Worm (Caenorhabditis elegans) whole organism, L4 larva: ENCODE data around the gene T10C6.10.

Experiments
- F26F4.8 ChIP-seq: fragments of 200-800 bp; sonication (Bioruptor generic); conservative IDR thresholded peaks from 2 replicates; pipeline ENCODE4 v1.3.6; 2022; ENCODE audit warnings: missing genetic modification characterization, missing compliant biosample characterization
- Y48G9A.11 ChIP-seq: fragments of 200-800 bp; sonication (Bioruptor generic); IDR thresholded peaks from 2 replicates; pipeline ENCODE4 v1.3.6; 2022; ENCODE audit warnings: missing genetic modification reagents, missing genetic modification characterization, missing compliant biosample characterization
- Y75B8A.6 ChIP-seq: fragments of 200-800 bp; sonication (Bioruptor generic); IDR thresholded peaks from 2 replicates; pipeline ENCODE4 v1.3.6; 2022; ENCODE audit warnings: missing genetic modification reagents, missing genetic modification characterization, missing compliant biosample characterization
- ama-1 ChIP-seq: fragments of 150-350 bp; optimal IDR thresholded peaks from 2 replicates; lab custom pipeline; 2014; ENCODE audit warnings: inconsistent platforms, mixed read lengths
- ceh-20 ChIP-seq: fragments of 200-800 bp; sonication (Bioruptor generic); IDR thresholded peaks from 2 replicates; pipeline ENCODE4 v1.3.6; 2022; ENCODE audit warnings: missing genetic modification reagents, missing genetic modification characterization, missing compliant biosample characterization
- ceh-32 ChIP-seq: sonication (generic microtip); optimal IDR thresholded peaks from 2 replicates; lab custom pipeline; 2016; ENCODE audit warnings: mild to moderate bottlenecking, missing genetic modification characterization, missing compliant biosample characterization; ENCODE audit not compliant: poor library complexity
- ceh-82 ChIP-seq: sonication (generic microtip); optimal IDR thresholded peaks from 2 replicates; lab custom pipeline; 2017; ENCODE audit warnings: missing biosample characterization, missing genetic modification characterization
- ces-1 ChIP-seq: fragments of 150-350 bp; sonication (generic microtip); optimal IDR thresholded peaks from 4 replicates; lab custom pipeline; 2014; ENCODE audit warnings: missing biosample characterization, missing genetic modification reagents, missing genetic modification characterization
- cey-2 ChIP-seq: sonication (generic microtip); optimal IDR thresholded peaks from 3 replicates; lab custom pipeline; 2017; ENCODE audit warnings: missing genetic modification characterization, mild to moderate bottlenecking, missing compliant biosample characterization, antibody characterized with exemption, borderline replicate concordance; ENCODE audit not compliant: insufficient read depth
- daf-12 ChIP-seq: fragments of 150-350 bp; optimal IDR thresholded peaks from 2 replicates; lab custom pipeline; 2014; ENCODE audit warnings: missing biosample characterization, missing genetic modification reagents, missing genetic modification characterization
- daf-16 ChIP-seq, 3 experiments: sonication (generic microtip); optimal IDR thresholded peaks; 2 replicates each; lab custom pipeline; 2016 to 2017; ENCODE audit warnings: missing genetic modification characterization in 3 of 3, missing genetic modification reagents in 3 of 3, mild to moderate bottlenecking in 2 of 3, missing compliant biosample characterization in 2 of 3, missing biosample characterization in 1 of 3, moderate library complexity in 1 of 3
- gei-8 ChIP-seq: fragments of 200-800 bp; sonication (Bioruptor generic); optimal IDR thresholded peaks from 2 replicates; lab custom pipeline; 2018; ENCODE audit warnings: mild to moderate bottlenecking, missing genetic modification characterization, missing compliant biosample characterization
- hmg-1.1 ChIP-seq: fragments of 200-800 bp; sonication (Bioruptor generic); IDR thresholded peaks from 2 replicates; pipeline ENCODE4 v1.3.6; 2022; ENCODE audit warnings: missing genetic modification reagents, missing genetic modification characterization, missing compliant biosample characterization
- jun-1 ChIP-seq: fragments of 150-350 bp; optimal IDR thresholded peaks from 2 replicates; lab custom pipeline; 2014; ENCODE audit warnings: missing biosample characterization, missing genetic modification reagents, missing genetic modification characterization
- lsy-2 ChIP-seq, 2 experiments: fragments of 150-350 bp in 1 of 2; sonication (generic microtip) in 1 of 2; optimal IDR thresholded peaks; 2 replicates each; lab custom pipeline; 2014 to 2017; ENCODE audit warnings: missing biosample characterization in 2 of 2, missing genetic modification characterization in 2 of 2
- mxl-3 ChIP-seq: fragments of 200-800 bp; sonication (Bioruptor generic); optimal IDR thresholded peaks from 2 replicates; lab custom pipeline; 2018; ENCODE audit warnings: mild to moderate bottlenecking, missing genetic modification characterization, missing compliant biosample characterization
- nhr-111 ChIP-seq: fragments of 200-800 bp; sonication (Bioruptor generic); optimal IDR thresholded peaks from 2 replicates; lab custom pipeline; 2018; ENCODE audit warnings: mild to moderate bottlenecking, missing genetic modification characterization, missing compliant biosample characterization
- nhr-28 ChIP-seq: fragments of 150-350 bp; optimal IDR thresholded peaks from 2 replicates; lab custom pipeline; 2014; ENCODE audit warnings: missing biosample characterization, missing genetic modification characterization
- nhr-41 ChIP-seq: fragments of 200-800 bp; sonication (Bioruptor generic); IDR thresholded peaks from 2 replicates; pipeline ENCODE4 v1.3.6; 2022; ENCODE audit warnings: missing genetic modification reagents, missing genetic modification characterization, missing compliant biosample characterization
- nhr-6 ChIP-seq: fragments of 150-350 bp; optimal IDR thresholded peaks from 2 replicates; lab custom pipeline; 2014; ENCODE audit warnings: missing biosample characterization, missing genetic modification characterization
- nhr-76 ChIP-seq: fragments of 150-350 bp; optimal IDR thresholded peaks from 2 replicates; lab custom pipeline; 2014; ENCODE audit warnings: missing biosample characterization, missing genetic modification characterization
- nhr-77 ChIP-seq: fragments of 150-350 bp; optimal IDR thresholded peaks from 2 replicates; lab custom pipeline; 2014; ENCODE audit warnings: missing biosample characterization, missing genetic modification characterization
- pha-4 ChIP-seq, 2 experiments: fragments of 150-350 bp in 1 of 2; fragments of 200-800 bp in 1 of 2; sonication (Bioruptor generic) in 1 of 2; IDR thresholded peaks in 1 of 2; optimal IDR thresholded peaks in 1 of 2; 2 replicates each; pipeline versions ENCODE4 v1.3.6 to Lab custom; 2014 to 2022; ENCODE audit warnings: missing genetic modification characterization in 2 of 2, missing genetic modification reagents in 2 of 2, missing biosample characterization in 1 of 2, missing compliant biosample characterization in 1 of 2
- php-3 ChIP-seq: fragments of 200-800 bp; sonication (Bioruptor generic); IDR thresholded peaks from 2 replicates; pipeline ENCODE4 v1.3.6; 2022; ENCODE audit warnings: missing genetic modification reagents, missing genetic modification characterization, missing compliant biosample characterization
- pqm-1 ChIP-seq: sonication (generic microtip); optimal IDR thresholded peaks from 2 replicates; lab custom pipeline; 2017; ENCODE audit warnings: missing biosample characterization, missing genetic modification characterization
- saeg-2 ChIP-seq: fragments of 200-800 bp; sonication (Bioruptor generic); IDR thresholded peaks from 2 replicates; pipeline ENCODE4 v1.3.6; 2022; ENCODE audit warnings: missing genetic modification reagents, missing genetic modification characterization, missing compliant biosample characterization
- set-16 ChIP-seq: fragments of 200-800 bp; sonication (Bioruptor generic); IDR thresholded peaks from 2 replicates; pipeline ENCODE4 v1.3.6; 2022; ENCODE audit warnings: missing genetic modification reagents, missing genetic modification characterization, missing compliant biosample characterization
- skn-1 ChIP-seq: fragments of 150-350 bp; optimal IDR thresholded peaks from 2 replicates; lab custom pipeline; 2014; ENCODE audit warnings: missing biosample characterization, missing genetic modification characterization
- spr-1 ChIP-seq: sonication (generic microtip); optimal IDR thresholded peaks from 2 replicates; lab custom pipeline; 2016; ENCODE audit warnings: mild to moderate bottlenecking, missing genetic modification characterization, missing compliant biosample characterization
- spr-3 ChIP-seq: fragments of 200-800 bp; sonication (Bioruptor generic); optimal IDR thresholded peaks from 2 replicates; lab custom pipeline; 2018; ENCODE audit warnings: mild to moderate bottlenecking, missing genetic modification characterization, missing compliant biosample characterization
- tra-1 ChIP-seq: fragments of 200-800 bp; sonication (Bioruptor generic); IDR thresholded peaks from 2 replicates; pipeline ENCODE4 v1.3.6; 2022; ENCODE audit warnings: missing genetic modification reagents, missing genetic modification characterization, missing compliant biosample characterization
- unc-130 ChIP-seq: sonication (generic microtip); optimal IDR thresholded peaks from 2 replicates; lab custom pipeline; 2016; ENCODE audit warnings: missing genetic modification reagents, missing genetic modification characterization, missing compliant biosample characterization
- unc-39 ChIP-seq: sonication (generic microtip); optimal IDR thresholded peaks from 2 replicates; lab custom pipeline; 2017; ENCODE audit warnings: missing biosample characterization, missing genetic modification characterization
- unc-62 ChIP-seq, 3 experiments: fragments of 150-350 bp in 1 of 3; sonication (generic microtip); optimal IDR thresholded peaks in 2 of 3; peaks in 1 of 3; 1 replicate in 1 of 3; 2 replicates in 2 of 3; lab custom pipeline; 2014 to 2017; ENCODE audit warnings: missing biosample characterization in 3 of 3, missing genetic modification characterization in 3 of 3, missing genetic modification reagents in 3 of 3, missing genotype in 1 of 3
- zag-1 ChIP-seq: fragments of 150-350 bp; optimal IDR thresholded peaks from 2 replicates; lab custom pipeline; 2014; ENCODE audit warnings: missing biosample characterization, missing genetic modification characterization
- zip-2 ChIP-seq: fragments of 150-350 bp; optimal IDR thresholded peaks from 2 replicates; lab custom pipeline; 2014; ENCODE audit warnings: missing biosample characterization, missing genetic modification characterization
- ztf-7 ChIP-seq: fragments of 150-350 bp; optimal IDR thresholded peaks from 2 replicates; lab custom pipeline; 2014; ENCODE audit warnings: missing biosample characterization, missing genetic modification characterization

The T10C6.10 gene

DNA sequence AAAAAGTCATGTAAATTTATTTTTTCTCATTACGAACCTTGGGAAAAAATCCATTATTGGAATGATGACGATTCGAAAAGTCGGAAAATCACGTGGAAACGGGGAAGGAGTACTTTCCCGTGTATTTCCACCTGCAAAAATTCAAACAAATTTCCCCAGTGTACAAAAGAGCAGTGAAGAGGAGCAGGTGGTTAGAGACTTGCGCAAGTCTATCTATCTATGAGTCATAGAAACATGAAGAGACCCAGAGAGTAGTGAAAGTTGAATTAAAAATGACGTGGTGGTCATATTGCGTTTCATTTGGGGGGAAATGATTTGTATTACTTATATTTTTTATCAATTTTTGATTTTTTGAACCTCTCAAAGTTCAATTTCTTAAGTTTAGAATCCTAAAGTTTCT is 35.8 kb upstream of the T10C6.10 start, which contains the start of gene nhr-50 (continued):
- peak; percentile 18 for TF ChIP-seq jun-1 (tag; lab: Kevin White, UChicago)
- TF ChIP-seq nhr-28 = peak; percentile 67
- no peak for TF ChIP-seq lsy-2 (tag; optimal IDR thresholded peaks at IDR 0.05; lab: Kevin White, UChicago)
- peak in 1 of 2 experiments; percentile 1 for TF ChIP-seq unc-62 (GFP tag; optimal IDR thresholded peaks at IDR 0.05 in 1 of 2; lab: Kevin White, UChicago)
- TF ChIP-seq unc-62 (tag; optimal IDR thresholded peaks at IDR 0.05; lab: Kevin White, UChicago) = no peak
- peak; percentile 35 for TF ChIP-seq pqm-1 (tag; lab: Kevin White, UChicago)
- no peak for TF ChIP-seq ceh-32
- no peak for TF ChIP-seq daf-12 (tag; lab: Kevin White, UChicago)
- no peak for TF ChIP-seq unc-130 (GFP tag; lab: Kevin White, UChicago)
- TF ChIP-seq pha-4 (GFP tag; IDR thresholded peaks at IDR 0.05; lab: Robert Waterston, UW) = no peak
- peak; percentile 86 for TF ChIP-seq pha-4 (tag; optimal IDR thresholded peaks at IDR 0.05; lab: Kevin White, UChicago)
- no peak for TF ChIP-seq F26F4.8 (GFP tag; lab: Robert Waterston, UW)
- TF ChIP-seq nhr-6 (tag; lab: Kevin White, UChicago) = peak; percentile 93
- TF ChIP-seq ztf-7 = no peak
- TF ChIP-seq mxl-3 (GFP tag; lab: Kevin White, UChicago) = peak; percentile 14
- no peak for TF ChIP-seq nhr-111
- TF ChIP-seq gei-8 (GFP tag; lab: Kevin White, UChicago) = no peak
- TF ChIP-seq unc-39 (tag; lab: Kevin White, UChicago) = no peak
- no peak for TF ChIP-seq nhr-76 (tag; lab: Kevin White, UChicago)
- no peak for TF ChIP-seq php-3 (GFP tag; lab: Robert Waterston, UW)
- no peak for TF ChIP-seq skn-1 (tag; lab: Kevin White, UChicago)
- no peak for TF ChIP-seq Y48G9A.11 (GFP tag; lab: Robert Waterston, UW)

DNA sequence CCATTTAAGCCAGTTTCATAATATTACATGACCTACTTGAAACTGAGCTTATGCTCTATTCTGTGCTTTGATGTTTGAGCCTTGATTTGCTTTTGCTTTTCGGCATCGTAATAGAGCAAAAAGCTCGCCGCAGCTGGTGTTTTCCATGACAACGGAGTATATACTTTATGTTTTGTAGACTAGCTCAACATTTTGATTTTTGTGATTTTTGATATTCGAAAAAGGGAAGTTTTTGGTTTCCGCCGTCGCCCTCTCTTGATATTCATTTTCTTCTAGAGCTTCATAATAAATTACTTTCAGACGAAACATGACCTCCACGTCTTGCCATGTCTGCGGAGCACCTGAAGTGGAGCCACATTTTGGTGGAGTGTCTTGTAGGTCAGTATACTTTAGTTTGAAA is 33.9 kb upstream of the T10C6.10 start, which contains the start of gene nhr-63:
nhr-63 (plus strand) TSS at position 301 of the 400 bp plus-strand sequence.
- TF ChIP-seq daf-16 (GFP tag; optimal IDR thresholded peaks at IDR 0.05; lab: Kevin White, UChicago) = no peak
- no peak for TF ChIP-seq daf-16 (tag; optimal IDR thresholded peaks at IDR 0.05; lab: Kevin White, UChicago)
- TF ChIP-seq Y75B8A.6 (GFP tag; lab: Robert Waterston, UW) = no peak
- no peak for TF ChIP-seq ama-1
- no peak for TF ChIP-seq daf-12 (tag; lab: Kevin White, UChicago)
- no peak for TF ChIP-seq spr-1
- TF ChIP-seq, all 104 proteins: peak for 0

DNA sequence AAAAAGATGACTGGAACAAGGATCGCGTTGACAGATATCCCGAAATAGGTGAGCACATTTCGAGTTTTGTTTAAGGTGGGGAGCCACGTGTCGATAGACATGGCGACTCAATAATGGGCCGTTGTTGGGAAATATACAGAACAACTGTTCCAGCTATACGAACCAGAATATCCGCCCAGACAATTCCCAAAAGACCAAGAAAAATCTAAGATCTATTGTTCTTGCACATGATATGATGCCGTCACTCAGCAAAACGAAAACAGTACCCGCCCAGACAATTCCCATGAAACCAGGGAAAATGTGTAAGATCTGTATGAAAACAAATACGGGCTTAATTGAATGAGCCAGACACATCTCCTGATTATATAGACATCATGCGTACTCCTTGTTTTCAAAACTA is 28.7 kb upstream of the T10C6.10 start, which contains the start of gene str-231:
str-231 (minus strand) TSS at position 101 of the 400 bp plus-strand sequence.
- TF ChIP-seq saeg-2 (GFP tag; lab: Robert Waterston, UW) (no peak), php-3 (GFP tag; lab: Robert Waterston, UW) (no peak), nhr-77 (no peak), ces-1 (no peak)

DNA sequence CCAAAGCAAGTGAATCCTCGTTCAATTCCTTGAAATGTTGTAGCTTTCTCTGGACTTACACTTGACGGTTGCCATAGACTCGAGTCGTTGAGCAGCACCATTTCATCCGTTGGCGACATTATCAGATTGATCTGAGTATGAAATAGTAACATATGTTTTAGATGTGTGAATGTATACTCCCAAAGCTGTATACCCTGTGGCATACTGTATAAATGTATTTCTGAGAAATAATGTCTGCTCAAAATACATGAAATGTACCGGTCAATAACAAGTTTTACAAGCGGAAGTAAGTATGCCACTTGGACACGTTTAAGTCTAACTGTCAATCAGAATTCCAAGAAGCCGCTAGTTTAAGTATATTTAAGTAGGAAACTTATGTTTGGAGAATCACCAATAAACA is 26.6 kb upstream of the T10C6.10 start, which contains the start of gene str-233:
str-233 (minus strand) TSS at position 101 of the 400 bp plus-strand sequence.
- TF ChIP-seq zag-1 (tag; lab: Kevin White, UChicago) = no peak
- TF ChIP-seq pqm-1 (tag; lab: Kevin White, UChicago) = no peak
- no peak for TF ChIP-seq ceh-32
- TF ChIP-seq gei-8 (GFP tag; lab: Kevin White, UChicago) = no peak
- TF ChIP-seq hmg-1.1 (GFP tag; lab: Robert Waterston, UW) = no peak
- TF ChIP-seq zip-2 (tag; lab: Kevin White, UChicago) = no peak

DNA sequence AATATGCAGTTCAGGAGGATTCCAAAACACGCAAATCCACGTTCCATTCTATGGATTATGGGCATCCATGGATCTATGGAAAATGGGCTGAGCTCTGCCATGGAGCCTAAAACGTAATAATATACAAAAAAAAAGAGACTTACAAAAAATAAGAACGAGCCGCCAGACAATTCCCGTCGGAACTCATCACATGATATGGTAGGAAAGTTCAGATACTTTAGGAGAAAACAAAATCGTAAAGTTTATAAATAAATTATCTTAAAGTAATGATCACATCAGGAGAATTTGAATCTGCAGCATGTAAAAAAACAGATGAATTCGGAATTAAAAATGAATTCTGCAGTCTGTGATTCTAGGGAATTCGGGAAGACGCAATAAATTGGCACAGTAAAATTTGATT is 20.6 kb upstream of the T10C6.10 start, which contains the start of gene str-232:
str-232 (minus strand) TSS at position 101 of the 400 bp plus-strand sequence.
- no peak for TF ChIP-seq cey-2 (tag; lab: Kevin White, UChicago)
- TF ChIP-seq nhr-41 (GFP tag; lab: Robert Waterston, UW) = no peak
- TF ChIP-seq tra-1 (GFP tag; lab: Robert Waterston, UW) = no peak
- TF ChIP-seq ceh-20 = no peak
- TF ChIP-seq nhr-77 = no peak
- no peak for TF ChIP-seq ceh-82
- TF ChIP-seq skn-1 (tag; lab: Kevin White, UChicago) = no peak
- no peak for TF ChIP-seq set-16 (GFP tag; lab: Robert Waterston, UW)
- TF ChIP-seq spr-3 (GFP tag; lab: Kevin White, UChicago) = no peak
